Worm (Caenorhabditis elegans) whole organism, L4 larva: ENCODE measurements around the gene C31E10.11.

Experiments used
- T26A8.4 ChIP-seq: fragments of 200-800 bp; sonication (Bioruptor generic); IDR thresholded peaks from 2 replicates; pipeline ENCODE4 v1.3.6; 2022; ENCODE audit warnings: missing genetic modification characterization, missing compliant biosample characterization
- Y105C5A.15 ChIP-seq: fragments of 200-800 bp; sonication (Bioruptor generic); IDR thresholded peaks from 2 replicates; pipeline ENCODE4 v1.3.6; 2022; ENCODE audit warnings: missing genetic modification characterization, missing compliant biosample characterization
- ZK546.5 ChIP-seq, 2 experiments: sonication (generic microtip); optimal IDR thresholded peaks; 2 replicates each; lab custom pipeline; 2017; ENCODE audit warnings: missing biosample characterization in 2 of 2, missing genetic modification characterization in 2 of 2
- aha-1 ChIP-seq: fragments of 150-350 bp; peaks from one replicate; lab custom pipeline; 2014; ENCODE audit warnings: missing biosample characterization, missing genetic modification characterization
- ama-1 ChIP-seq: fragments of 150-350 bp; optimal IDR thresholded peaks from 2 replicates; lab custom pipeline; 2014; ENCODE audit warnings: inconsistent platforms, mixed read lengths
- ceh-20 ChIP-seq: fragments of 200-800 bp; sonication (Bioruptor generic); IDR thresholded peaks from 2 replicates; pipeline ENCODE4 v1.3.6; 2022; ENCODE audit warnings: missing genetic modification reagents, missing genetic modification characterization, missing compliant biosample characterization
- dmd-6 ChIP-seq: fragments of 200-800 bp; sonication (Bioruptor generic); IDR thresholded peaks from 2 replicates; pipeline ENCODE4 v1.3.6; 2022; ENCODE audit warnings: missing genetic modification reagents, missing genetic modification characterization, missing compliant biosample characterization
- dpl-1 ChIP-seq: fragments of 150-350 bp; optimal IDR thresholded peaks from 2 replicates; lab custom pipeline; 2014; ENCODE audit warnings: missing biosample characterization, missing genetic modification reagents, missing genetic modification characterization
- egl-43 ChIP-seq: fragments of 200-800 bp; sonication (Bioruptor generic); IDR thresholded peaks from 2 replicates; pipeline ENCODE4 v1.3.6; 2022; ENCODE audit warnings: missing genetic modification reagents, missing genetic modification characterization, missing compliant biosample characterization
- gei-8 ChIP-seq: fragments of 200-800 bp; sonication (Bioruptor generic); optimal IDR thresholded peaks from 2 replicates; lab custom pipeline; 2018; ENCODE audit warnings: mild to moderate bottlenecking, missing genetic modification characterization, missing compliant biosample characterization
- hlh-11 ChIP-seq: fragments of 200-800 bp; sonication (Bioruptor generic); optimal IDR thresholded peaks from 2 replicates; lab custom pipeline; 2018; ENCODE audit warnings: mild to moderate bottlenecking, missing genetic modification characterization, missing compliant biosample characterization
- jun-1 ChIP-seq: fragments of 150-350 bp; optimal IDR thresholded peaks from 2 replicates; lab custom pipeline; 2014; ENCODE audit warnings: missing biosample characterization, missing genetic modification reagents, missing genetic modification characterization
- lim-7 ChIP-seq: fragments of 200-800 bp; sonication (Bioruptor generic); IDR thresholded peaks from 2 replicates; pipeline ENCODE4 v1.3.6; 2022; ENCODE audit warnings: missing genetic modification characterization, missing compliant biosample characterization
- lin-15B ChIP-seq: fragments of 150-350 bp; sonication (generic microtip); optimal IDR thresholded peaks from 3 replicates; lab custom pipeline; 2014; ENCODE audit warnings: missing biosample characterization, missing genetic modification characterization
- lir-3 ChIP-seq: sonication (generic microtip); optimal IDR thresholded peaks from 2 replicates; lab custom pipeline; 2016; ENCODE audit warnings: mild to moderate bottlenecking, missing genetic modification characterization, missing compliant biosample characterization
- lsy-2 ChIP-seq, 2 experiments: fragments of 150-350 bp in 1 of 2; sonication (generic microtip) in 1 of 2; optimal IDR thresholded peaks; 2 replicates each; lab custom pipeline; 2014 to 2017; ENCODE audit warnings: missing biosample characterization in 2 of 2, missing genetic modification characterization in 2 of 2
- madf-5 ChIP-seq, 2 experiments: fragments of 200-800 bp; sonication (Bioruptor generic); IDR thresholded peaks; 2 replicates each; pipeline ENCODE4 v1.3.6; 2022; ENCODE audit warnings: missing compliant biosample characterization in 2 of 2, missing genetic modification characterization in 2 of 2
- mep-1 ChIP-seq: fragments of 150-350 bp; sonication (generic microtip); optimal IDR thresholded peaks from 3 replicates; lab custom pipeline; 2014; ENCODE audit warnings: missing biosample characterization, missing genetic modification characterization
- mes-2 ChIP-seq: sonication (generic microtip); optimal IDR thresholded peaks from 2 replicates; lab custom pipeline; 2016; ENCODE audit warnings: missing genotype, mild to moderate bottlenecking, missing genetic modification characterization, missing compliant biosample characterization; ENCODE audit not compliant: poor library complexity, severe bottlenecking
- nhr-11 ChIP-seq: fragments of 150-350 bp; optimal IDR thresholded peaks from 2 replicates; lab custom pipeline; 2014; ENCODE audit warnings: missing biosample characterization, missing genetic modification characterization
- nhr-28 ChIP-seq: fragments of 150-350 bp; optimal IDR thresholded peaks from 2 replicates; lab custom pipeline; 2014; ENCODE audit warnings: missing biosample characterization, missing genetic modification characterization
- nhr-77 ChIP-seq: fragments of 150-350 bp; optimal IDR thresholded peaks from 2 replicates; lab custom pipeline; 2014; ENCODE audit warnings: missing biosample characterization, missing genetic modification characterization
- snpc-1.2 ChIP-seq: fragments of 200-800 bp; sonication (Bioruptor generic); IDR thresholded peaks from 2 replicates; pipeline ENCODE4 v1.3.6; 2022; ENCODE audit warnings: missing genetic modification reagents, missing genetic modification characterization, missing compliant biosample characterization
- spr-3 ChIP-seq: fragments of 200-800 bp; sonication (Bioruptor generic); optimal IDR thresholded peaks from 2 replicates; lab custom pipeline; 2018; ENCODE audit warnings: mild to moderate bottlenecking, missing genetic modification characterization, missing compliant biosample characterization
- tra-1 ChIP-seq: fragments of 200-800 bp; sonication (Bioruptor generic); IDR thresholded peaks from 2 replicates; pipeline ENCODE4 v1.3.6; 2022; ENCODE audit warnings: missing genetic modification reagents, missing genetic modification characterization, missing compliant biosample characterization
- unc-62 ChIP-seq, 3 experiments: fragments of 150-350 bp in 1 of 3; sonication (generic microtip); optimal IDR thresholded peaks in 2 of 3; peaks in 1 of 3; 1 replicate in 1 of 3; 2 replicates in 2 of 3; lab custom pipeline; 2014 to 2017; ENCODE audit warnings: missing biosample characterization in 3 of 3, missing genetic modification characterization in 3 of 3, missing genetic modification reagents in 3 of 3, missing genotype in 1 of 3
- zag-1 ChIP-seq: fragments of 150-350 bp; optimal IDR thresholded peaks from 2 replicates; lab custom pipeline; 2014; ENCODE audit warnings: missing biosample characterization, missing genetic modification characterization
- zfp-2 ChIP-seq: sonication (generic microtip); optimal IDR thresholded peaks from 2 replicates; lab custom pipeline; 2016; ENCODE audit warnings: mild to moderate bottlenecking, missing genetic modification characterization, missing compliant biosample characterization
- zip-11 ChIP-seq: fragments of 200-800 bp; sonication (Bioruptor generic); IDR thresholded peaks from 2 replicates; pipeline ENCODE4 v1.3.6; 2022; ENCODE audit warnings: missing genetic modification characterization, missing compliant biosample characterization

C31E10.11 gene

ce11 chrX:13941865-13942264 is 48.7 kb downstream of the C31E10.11 start:
- TF ChIP-seq aha-1, result peak; percentile 92
- TF ChIP-seq snpc-1.2 (GFP tag; lab: Robert Waterston, UW), result no peak
- no peak for TF ChIP-seq lsy-2 (tag; optimal IDR thresholded peaks at IDR 0.05; lab: Kevin White, UChicago)

DNA sequence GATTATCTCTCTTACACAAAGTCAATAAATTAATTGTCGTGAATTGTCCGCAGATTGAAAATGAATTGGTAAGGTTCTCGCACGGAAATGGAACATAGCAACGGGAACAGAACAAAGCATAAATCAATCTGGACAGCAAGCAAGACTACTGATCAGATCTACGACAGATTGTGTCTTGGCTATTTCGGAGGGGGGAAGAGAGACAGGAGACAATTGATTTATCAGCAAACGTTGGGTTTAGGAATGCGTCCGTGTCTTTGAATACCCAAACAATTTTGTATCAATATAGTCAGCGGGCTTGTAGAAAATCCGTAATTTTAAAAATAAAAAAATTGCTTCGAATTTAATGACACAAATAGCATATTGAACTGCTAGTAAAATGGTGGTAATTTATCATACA is 49.3 kb downstream of the C31E10.11 start:
- no peak for TF ChIP-seq zag-1 (tag; lab: Kevin White, UChicago)
- no peak for TF ChIP-seq jun-1 (tag; lab: Kevin White, UChicago)
- no peak for TF ChIP-seq dmd-6 (GFP tag; lab: Robert Waterston, UW)
- 0 out of 2 replicates have a peak, but pooled peaks have one; percentile 4 for TF ChIP-seq tra-1 (GFP tag; lab: Robert Waterston, UW)
- TF ChIP-seq zip-11 (GFP tag; lab: Robert Waterston, UW), result no peak
- peak; percentile 24 for TF ChIP-seq mes-2 (tag; lab: Kevin White, UChicago)
- 0 out of 2 replicates have a peak, but pooled peaks have one; percentile 19 for TF ChIP-seq T26A8.4 (GFP tag; lab: Robert Waterston, UW)
- no peak for TF ChIP-seq lim-7
- 0 out of 4 replicates have a peak, but pooled peaks of 1 of the 2 experiments have one; percentile 33 for TF ChIP-seq madf-5 (GFP tag; IDR thresholded peaks at IDR 0.05; lab: Robert Waterston, UW)
- TF ChIP-seq lin-15B, result no peak
- TF ChIP-seq ceh-20, result 0 out of 2 replicates have a peak, but pooled peaks have one; percentile 34
- TF ChIP-seq hlh-11, result peak; percentile 17
- no peak for TF ChIP-seq nhr-77 (tag; lab: Kevin White, UChicago)
- TF ChIP-seq Y105C5A.15 (GFP tag; lab: Robert Waterston, UW), result no peak
- TF ChIP-seq dpl-1 (GFP tag; lab: Kevin White, UChicago), result no peak
- TF ChIP-seq lir-3 (tag; lab: Kevin White, UChicago), result no peak
- TF ChIP-seq ama-1 (lab: Kevin White, UChicago), result peak; percentile 34
- TF ChIP-seq ZK546.5 (tag; optimal IDR thresholded peaks at IDR 0.05; lab: Kevin White, UChicago), result no peak
- TF ChIP-seq mep-1, result peak; percentile 16
- no peak for TF ChIP-seq gei-8 (GFP tag; lab: Kevin White, UChicago)
- peak; percentile 43 for TF ChIP-seq nhr-28
- TF ChIP-seq zfp-2 (tag; lab: Kevin White, UChicago), result no peak
- no peak for TF ChIP-seq nhr-11
- TF ChIP-seq egl-43, result no peak
- no peak for TF ChIP-seq spr-3 (GFP tag; lab: Kevin White, UChicago)
- TF ChIP-seq unc-62 (GFP tag; optimal IDR thresholded peaks at IDR 0.05 in 1 of 2; lab: Kevin White, UChicago), result peak in 1 of 2 experiments; percentile 95
- no peak for TF ChIP-seq unc-62 (tag; optimal IDR thresholded peaks at IDR 0.05; lab: Kevin White, UChicago)
